Fruit fly (Drosophila melanogaster): ENCODE data around the gene Ttc1.

DNA sequence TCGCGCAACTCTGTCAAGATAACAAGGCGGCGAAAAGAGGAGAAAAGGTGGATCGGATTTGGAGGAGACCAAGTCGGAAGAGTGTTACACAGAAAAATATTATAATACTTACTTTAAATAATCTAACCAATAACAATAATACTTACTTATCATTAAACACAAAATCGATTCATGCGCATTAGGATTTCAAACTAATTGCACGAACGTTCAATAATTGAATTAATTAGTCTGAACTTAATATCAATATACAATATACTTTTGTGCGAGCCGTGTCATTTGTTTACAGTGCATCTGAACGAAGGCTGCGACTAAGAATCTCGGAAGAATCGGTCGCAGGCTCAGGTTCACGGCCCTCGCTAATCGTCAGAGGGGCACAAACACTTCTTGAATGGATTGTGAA lies 47.4 kb downstream of the Ttc1 start:
- no peak for TF ChIP-seq fd96Ca (GFP tag; IDR thresholded peaks at IDR 0.05)
- no peak for TF ChIP-seq D1 (tag; optimal IDR thresholded peaks at IDR 0.05)

Measured in whole organism, pupa.